Fruit fly (Drosophila melanogaster): Measurements from ENCODE around the gene Hinfp.
"Not testable (repeated sequence)": the region's sequence is repeated elsewhere in the genome, so short reads cannot be mapped to it uniquely, and the experiment has no call there.

Gene Hinfp

DNA sequence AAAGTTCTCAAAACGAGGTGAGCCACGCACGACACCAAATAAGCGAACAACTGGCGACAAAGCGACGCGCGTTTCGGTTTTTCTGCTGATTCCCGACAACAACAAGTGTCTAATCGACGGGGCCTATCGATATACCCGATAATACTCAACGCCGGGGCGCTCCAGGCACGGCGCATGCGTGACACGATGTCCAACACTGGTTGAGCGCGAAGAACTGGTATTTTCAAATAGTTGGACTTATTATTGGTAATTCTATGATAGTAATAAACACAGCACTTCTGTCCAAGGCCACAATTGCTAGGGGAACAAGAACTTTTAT is 7.9 kb upstream of the Hinfp start:
- TF ChIP-seq Sin3A (optimal IDR thresholded peaks at IDR 0.05) (no peak), ttk (optimal IDR thresholded peaks at IDR 0.05) (no peak), h (optimal IDR thresholded peaks at IDR 0.05) (no peak), psq (optimal IDR thresholded peaks at IDR 0.05) (no peak), insv (optimal IDR thresholded peaks at IDR 0.05) (no peak), Myc (optimal IDR thresholded peaks at IDR 0.05) (no peak)

dm6 chrX:618583-618982 is 6.8 kb upstream of the Hinfp start:
- TF ChIP-seq h (optimal IDR thresholded peaks at IDR 0.05) (no peak), psq (optimal IDR thresholded peaks at IDR 0.05) (no peak), insv (optimal IDR thresholded peaks at IDR 0.05) (no peak), Sin3A (optimal IDR thresholded peaks at IDR 0.05) (no peak)

DNA sequence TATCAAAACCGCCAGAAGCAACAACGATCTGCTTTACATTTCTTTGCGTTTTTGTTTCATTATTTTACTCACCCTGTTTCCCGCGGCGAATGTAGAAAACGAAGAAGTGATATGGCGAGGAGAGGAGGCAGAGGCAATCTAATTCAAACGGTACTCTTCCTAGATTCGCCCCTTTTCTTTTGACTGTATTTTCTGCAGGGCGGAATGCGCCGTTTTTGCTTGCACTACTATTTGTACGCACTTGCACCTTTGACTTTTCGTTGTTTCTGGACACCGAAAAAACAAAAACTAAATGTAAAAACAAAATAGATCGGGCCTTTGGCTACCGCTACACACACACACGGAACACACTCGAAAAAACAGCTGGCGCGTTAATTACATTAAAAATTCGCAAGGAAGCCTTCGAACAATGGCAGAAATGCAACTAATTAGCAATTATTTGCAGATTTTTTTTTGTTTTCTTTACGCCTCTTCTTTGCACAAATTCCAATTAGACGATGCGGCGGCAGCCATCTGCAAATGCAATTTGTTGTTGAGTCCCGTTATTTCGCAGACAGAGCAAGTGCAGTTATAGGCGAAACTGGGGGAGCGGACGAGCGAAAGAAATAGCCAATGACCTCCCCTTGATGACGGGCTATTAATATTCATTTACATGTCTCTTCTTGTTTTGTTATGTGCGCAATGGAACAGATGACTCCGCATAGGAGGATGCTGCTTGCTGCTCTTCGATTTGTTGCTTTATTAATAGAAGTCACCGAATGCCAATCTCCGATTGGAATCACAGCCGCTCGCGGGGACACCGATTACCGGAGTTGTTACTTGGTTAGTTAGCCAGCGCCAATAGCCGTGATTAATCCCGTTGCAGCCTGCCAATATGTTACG is 5.9 kb upstream of the Hinfp start:
- TF ChIP-seq h (optimal IDR thresholded peaks at IDR 0.05) (no peak), Myc (optimal IDR thresholded peaks at IDR 0.05) (no peak), insv (optimal IDR thresholded peaks at IDR 0.05) (no peak), ttk (optimal IDR thresholded peaks at IDR 0.05) (no peak), Sin3A (optimal IDR thresholded peaks at IDR 0.05) (no peak), psq (optimal IDR thresholded peaks at IDR 0.05) (no peak)

dm6 chrX:620102-620430 is 5.3 kb upstream of the Hinfp start, which contains the start of gene spdi:
Gene spdi, minus strand, starts transcription at chrX:620195.
- TF ChIP-seq h (optimal IDR thresholded peaks at IDR 0.05) (no peak), psq (optimal IDR thresholded peaks at IDR 0.05) (no peak), Myc (optimal IDR thresholded peaks at IDR 0.05) (no peak), ttk (optimal IDR thresholded peaks at IDR 0.05) (no peak), Sin3A (optimal IDR thresholded peaks at IDR 0.05) (no peak), insv (optimal IDR thresholded peaks at IDR 0.05) (no peak)

DNA sequence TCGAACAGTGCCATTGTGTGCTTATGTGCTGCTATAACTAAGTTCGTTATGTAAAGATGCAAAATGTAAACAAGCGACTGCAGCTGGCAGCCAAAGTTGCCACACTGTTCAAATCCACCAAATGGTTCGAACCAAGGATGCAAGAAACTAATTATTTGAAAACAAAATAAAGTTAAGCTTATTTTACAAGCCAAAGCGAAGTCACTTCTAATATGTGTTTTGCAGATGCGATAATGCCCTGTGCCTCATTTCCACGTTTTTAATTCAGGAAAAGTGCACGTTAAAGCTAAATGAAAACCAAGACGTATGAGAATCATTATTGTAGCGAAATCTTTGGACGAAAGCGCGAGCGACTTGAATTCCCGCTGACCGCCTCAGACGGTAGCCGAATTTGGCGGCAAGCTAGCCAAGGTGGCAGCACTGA is 4.2 kb upstream of the Hinfp start, which contains the start of the genes CG13365 and Vsp37A:
CG13365 (minus strand) TSS at position 84 of the 424 bp plus-strand sequence.
Vsp37A (plus strand) TSS at position 399 of the 424 bp plus-strand sequence.
- TF ChIP-seq ttk (optimal IDR thresholded peaks at IDR 0.05) (no peak), h (optimal IDR thresholded peaks at IDR 0.05) (no peak), Sin3A (optimal IDR thresholded peaks at IDR 0.05) (no peak), psq (optimal IDR thresholded peaks at IDR 0.05) (no peak), insv (optimal IDR thresholded peaks at IDR 0.05) (no peak), Myc (optimal IDR thresholded peaks at IDR 0.05) (no peak)

- TF ChIP-seq Sin3A (optimal IDR thresholded peaks at IDR 0.05) (no peak), Myc (optimal IDR thresholded peaks at IDR 0.05) (no peak), ttk (optimal IDR thresholded peaks at IDR 0.05) (no peak), insv (optimal IDR thresholded peaks at IDR 0.05) (no peak), h (optimal IDR thresholded peaks at IDR 0.05) (no peak), psq (optimal IDR thresholded peaks at IDR 0.05) (no peak)
Observed at dm6 chrX:623357-623756, 2.0 kb upstream of the Hinfp start, which contains the start of gene CG13369. Gene CG13369, plus strand, starts transcription at chrX:623468.

DNA sequence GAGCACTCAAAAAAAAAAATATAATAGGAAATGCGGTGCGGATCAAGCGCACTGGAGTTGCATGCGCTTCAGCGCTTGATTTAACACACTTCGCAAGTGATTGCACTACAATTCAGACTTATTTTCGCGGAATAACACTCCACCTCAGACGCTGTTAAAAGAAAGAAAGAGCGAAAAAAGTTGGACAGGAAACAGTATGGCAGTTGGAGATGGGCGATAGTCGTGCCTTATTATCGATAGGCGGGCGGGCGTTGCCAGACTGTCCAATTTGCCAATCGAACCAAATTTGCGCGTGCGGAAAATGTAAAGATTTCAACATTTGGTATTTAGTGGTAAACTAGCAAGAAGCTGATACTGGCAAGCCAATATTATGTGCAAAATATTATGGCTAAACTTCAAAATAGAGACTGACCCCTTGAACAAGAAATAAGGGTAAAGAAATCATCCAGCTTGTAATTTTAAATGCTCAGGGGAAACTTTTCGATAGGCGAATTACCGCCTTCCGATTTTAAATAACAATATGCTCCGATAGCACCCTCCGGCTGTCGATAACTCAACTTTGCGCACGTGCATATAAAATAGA is 4.0 kb downstream of the Hinfp start, which contains the start of the genes RpL36 and Mybbp1A:
RpL36 (minus strand) TSS at position 245 of the 583 bp plus-strand sequence.
Mybbp1A (plus strand) TSS at position 535 of the 583 bp plus-strand sequence.
- TF ChIP-seq insv (optimal IDR thresholded peaks at IDR 0.05) (no peak), ttk (optimal IDR thresholded peaks at IDR 0.05) (no peak), Sin3A (optimal IDR thresholded peaks at IDR 0.05) (no peak), psq (optimal IDR thresholded peaks at IDR 0.05) (no peak), Myc (optimal IDR thresholded peaks at IDR 0.05) (no peak), h (optimal IDR thresholded peaks at IDR 0.05) (no peak)

DNA sequence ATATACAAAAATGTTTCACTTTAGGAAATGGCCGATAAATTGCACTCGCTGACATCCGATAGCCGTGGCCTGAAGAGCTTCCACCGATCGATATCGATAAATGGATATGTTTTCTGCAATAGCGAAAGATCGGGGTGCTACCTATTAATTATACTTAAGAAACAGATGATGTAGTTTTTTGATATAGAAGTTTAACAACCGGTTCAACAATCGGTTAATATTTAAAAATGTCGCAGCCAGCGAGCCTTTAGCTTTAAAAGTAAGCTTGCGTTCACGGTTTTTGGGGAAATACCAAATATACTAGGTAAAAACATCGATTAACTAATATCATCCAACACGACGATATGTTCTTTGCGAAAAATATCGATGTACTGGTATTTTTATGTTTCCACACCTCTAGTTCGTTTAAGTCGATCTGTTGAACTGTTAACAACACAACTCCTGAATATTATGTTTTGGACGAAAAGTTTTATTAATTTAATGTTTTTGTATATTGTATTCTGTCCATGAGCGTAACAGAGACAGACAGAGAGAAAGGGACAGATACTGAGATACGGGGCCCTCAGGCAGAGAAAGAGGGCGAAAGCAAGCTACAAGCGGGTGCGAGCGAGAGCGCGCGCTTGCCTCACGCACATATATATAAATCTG is 10.3 kb downstream of the Hinfp start, which contains the start of gene Dredd:
Dredd (minus strand) TSS at position 51 of the 648 bp plus-strand sequence.
- no peak for TF ChIP-seq Myc (optimal IDR thresholded peaks at IDR 0.05)
- TF ChIP-seq Sin3A (optimal IDR thresholded peaks at IDR 0.05), result no peak
- no peak for TF ChIP-seq ttk (optimal IDR thresholded peaks at IDR 0.05)
- TF ChIP-seq h (optimal IDR thresholded peaks at IDR 0.05), result no peak
- no peak for TF ChIP-seq psq (optimal IDR thresholded peaks at IDR 0.05)
- no peak for TF ChIP-seq insv (optimal IDR thresholded peaks at IDR 0.05)

dm6 chrX:636606-637530 is 11.5 kb downstream of the Hinfp start:
- no peak for TF ChIP-seq h (optimal IDR thresholded peaks at IDR 0.05)
- TF ChIP-seq insv (optimal IDR thresholded peaks at IDR 0.05), result no peak
- TF ChIP-seq Sin3A (optimal IDR thresholded peaks at IDR 0.05), result no peak
- no peak for TF ChIP-seq Myc (optimal IDR thresholded peaks at IDR 0.05)
- no peak for TF ChIP-seq psq (optimal IDR thresholded peaks at IDR 0.05)
- no peak for TF ChIP-seq ttk (optimal IDR thresholded peaks at IDR 0.05)

DNA sequence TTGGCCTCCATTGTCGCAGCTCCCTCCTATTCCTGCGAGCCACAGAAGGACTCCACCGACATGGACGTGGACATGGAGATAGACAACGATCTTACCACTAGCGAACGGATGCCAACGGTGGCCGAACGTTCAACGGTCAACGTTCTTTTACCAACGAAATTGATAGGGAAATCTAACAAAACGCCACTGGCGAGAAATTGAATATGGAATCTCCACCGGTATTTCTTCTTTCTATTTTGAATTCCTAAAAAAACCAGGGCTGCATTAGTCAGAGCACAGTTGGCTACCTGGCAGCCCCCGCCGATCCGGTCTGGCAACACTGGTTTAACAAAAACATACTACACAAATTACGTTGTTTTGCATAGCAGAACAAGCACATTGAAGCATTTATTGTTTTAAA is 19.1 kb downstream of the Hinfp start, which contains the start of gene CG13367:
CG13367 (plus strand) TSS at position 301 of the 400 bp plus-strand sequence.
- TF ChIP-seq ttk, Myc, insv (optimal IDR thresholded peaks at IDR 0.05): not testable (repeated sequence)

All from Kc167 (cell line).